Worm (Caenorhabditis elegans) whole organism, L2 larva: ENCODE results near the gene cyp-33C2.

Source experiments
- C34F6.9 ChIP-seq: fragments of 150-350 bp; optimal IDR thresholded peaks from 2 replicates; lab custom pipeline; 2014; ENCODE audit warnings: missing biosample characterization, missing genetic modification characterization
- F13H6.1 ChIP-seq: sonication (generic microtip); optimal IDR thresholded peaks from 2 replicates; lab custom pipeline; 2016; ENCODE audit warnings: missing genetic modification characterization, missing compliant biosample characterization
- R02D3.7 ChIP-seq: fragments of 150-350 bp; optimal IDR thresholded peaks from 2 replicates; lab custom pipeline; 2014; ENCODE audit warnings: missing biosample characterization, missing genetic modification characterization
- Y55F3AM.14 ChIP-seq: fragments of 200-800 bp; sonication (Bioruptor generic); optimal IDR thresholded peaks from 2 replicates; lab custom pipeline; 2018; ENCODE audit warnings: mild to moderate bottlenecking, missing genetic modification characterization, missing compliant biosample characterization
- ZK546.5 ChIP-seq: sonication (generic microtip); optimal IDR thresholded peaks from 2 replicates; lab custom pipeline; 2017; ENCODE audit warnings: missing biosample characterization, missing genetic modification characterization
- ama-1 ChIP-seq: fragments of 150-350 bp; optimal IDR thresholded peaks from 2 replicates; lab custom pipeline; 2018; ENCODE audit warnings: inconsistent platforms
- blmp-1 ChIP-seq: sonication (generic microtip); optimal IDR thresholded peaks from 2 replicates; lab custom pipeline; 2017; ENCODE audit warnings: missing genetic modification characterization, mild to moderate bottlenecking, missing compliant biosample characterization, antibody characterized with exemption, moderate library complexity; ENCODE audit not compliant: insufficient read depth
- ceh-16 ChIP-seq: fragments of 150-350 bp; optimal IDR thresholded peaks from 2 replicates; lab custom pipeline; 2014; ENCODE audit warnings: missing biosample characterization, missing genetic modification characterization
- crh-2 ChIP-seq: sonication (generic microtip); optimal IDR thresholded peaks from 2 replicates; lab custom pipeline; 2017; ENCODE audit warnings: missing biosample characterization, missing genetic modification characterization
- elt-1 ChIP-seq: fragments of 150-350 bp; optimal IDR thresholded peaks from 2 replicates; lab custom pipeline; 2014; ENCODE audit warnings: missing biosample characterization, missing genetic modification characterization
- elt-3 ChIP-seq: sonication (generic microtip); optimal IDR thresholded peaks from 2 replicates; lab custom pipeline; 2017; ENCODE audit warnings: missing biosample characterization, missing genetic modification characterization
- fos-1 ChIP-seq: fragments of 150-350 bp; optimal IDR thresholded peaks from 2 replicates; lab custom pipeline; 2014; ENCODE audit warnings: missing biosample characterization, missing genetic modification characterization
- gmeb-1 ChIP-seq: fragments of 150-350 bp; optimal IDR thresholded peaks from 2 replicates; lab custom pipeline; 2014; ENCODE audit warnings: missing biosample characterization, missing genetic modification characterization
- lin-11 ChIP-seq: fragments of 150-350 bp; sonication (generic microtip); optimal IDR thresholded peaks from 2 replicates; lab custom pipeline; 2014; ENCODE audit warnings: missing biosample characterization, missing genetic modification characterization, inconsistent platforms, mixed read lengths
- lin-13 ChIP-seq: fragments of 150-350 bp; optimal IDR thresholded peaks from 2 replicates; lab custom pipeline; 2014; ENCODE audit warnings: missing biosample characterization, missing genetic modification reagents, missing genetic modification characterization
- lin-39 ChIP-seq: fragments of 150-350 bp; optimal IDR thresholded peaks from 2 replicates; lab custom pipeline; 2014; ENCODE audit warnings: missing biosample characterization, missing genetic modification reagents, missing genetic modification characterization
- mbf-1 ChIP-seq: sonication (generic microtip); optimal IDR thresholded peaks from 2 replicates; lab custom pipeline; 2017; ENCODE audit warnings: missing biosample characterization, missing genetic modification characterization
- mdl-1 ChIP-seq, 2 experiments: fragments of 150-350 bp in 1 of 2; sonication (generic microtip) in 1 of 2; optimal IDR thresholded peaks; 2 replicates each; lab custom pipeline; 2017; ENCODE audit warnings: missing biosample characterization in 2 of 2, missing genetic modification characterization in 2 of 2
- nhr-11 ChIP-seq: fragments of 150-350 bp; optimal IDR thresholded peaks from 2 replicates; lab custom pipeline; 2014; ENCODE audit warnings: missing biosample characterization, missing genetic modification characterization
- nhr-12 ChIP-seq: fragments of 150-350 bp; optimal IDR thresholded peaks from 2 replicates; lab custom pipeline; 2014; ENCODE audit warnings: missing biosample characterization, missing genetic modification characterization
- nhr-129 ChIP-seq: fragments of 150-350 bp; optimal IDR thresholded peaks from 2 replicates; lab custom pipeline; 2014; ENCODE audit warnings: missing biosample characterization, missing genetic modification characterization
- nhr-21 ChIP-seq: fragments of 150-350 bp; optimal IDR thresholded peaks from 2 replicates; lab custom pipeline; 2014; ENCODE audit warnings: missing biosample characterization, missing genetic modification characterization
- nhr-237 ChIP-seq: fragments of 150-350 bp; optimal IDR thresholded peaks from 2 replicates; lab custom pipeline; 2014; ENCODE audit warnings: missing biosample characterization, missing genetic modification characterization
- nhr-6 ChIP-seq: fragments of 150-350 bp; optimal IDR thresholded peaks from 2 replicates; lab custom pipeline; 2014; ENCODE audit warnings: missing biosample characterization, missing genetic modification characterization
- nhr-77 ChIP-seq: fragments of 150-350 bp; optimal IDR thresholded peaks from 2 replicates; lab custom pipeline; 2014; ENCODE audit warnings: missing biosample characterization, missing genetic modification characterization
- peb-1 ChIP-seq: fragments of 150-350 bp; optimal IDR thresholded peaks from 2 replicates; lab custom pipeline; 2014; ENCODE audit warnings: missing biosample characterization, missing genetic modification characterization
- sem-4 ChIP-seq: fragments of 150-350 bp; optimal IDR thresholded peaks from 2 replicates; lab custom pipeline; 2014; ENCODE audit warnings: missing biosample characterization, missing genetic modification reagents, missing genetic modification characterization
- skn-1 ChIP-seq: sonication (generic microtip); optimal IDR thresholded peaks from 2 replicates; lab custom pipeline; 2017; ENCODE audit warnings: missing biosample characterization, missing genetic modification characterization
- sma-9 ChIP-seq, 2 experiments: fragments of 150-350 bp in 1 of 2; sonication (generic microtip) in 1 of 2; optimal IDR thresholded peaks; 2 replicates each; lab custom pipeline; 2014 to 2016; ENCODE audit warnings: missing genetic modification characterization in 2 of 2, mild to moderate bottlenecking in 1 of 2, missing biosample characterization in 1 of 2, missing compliant biosample characterization in 1 of 2, missing genetic modification reagents in 1 of 2, moderate library complexity in 1 of 2
- snpc-4 ChIP-seq: fragments of 150-350 bp; optimal IDR thresholded peaks from 2 replicates; lab custom pipeline; 2014; ENCODE audit warnings: missing biosample characterization, missing genetic modification characterization
- unc-55 ChIP-seq: fragments of 150-350 bp; sonication (generic microtip); optimal IDR thresholded peaks from 3 replicates; lab custom pipeline; 2014; ENCODE audit warnings: missing biosample characterization, missing genetic modification reagents, missing genetic modification characterization
- zag-1 ChIP-seq: fragments of 150-350 bp; optimal IDR thresholded peaks from 2 replicates; lab custom pipeline; 2014; ENCODE audit warnings: missing biosample characterization, missing genetic modification characterization
- ztf-1 ChIP-seq: fragments of 200-800 bp; sonication (Bioruptor generic); conservative IDR thresholded peaks from 2 replicates; pipeline ENCODE4 v1.3.6; 2022; ENCODE audit warnings: missing genetic modification characterization, missing compliant biosample characterization
- ztf-11 ChIP-seq: sonication (generic microtip); optimal IDR thresholded peaks from 2 replicates; lab custom pipeline; 2017; ENCODE audit warnings: missing biosample characterization, missing genetic modification characterization

Gene cyp-33C2

DNA sequence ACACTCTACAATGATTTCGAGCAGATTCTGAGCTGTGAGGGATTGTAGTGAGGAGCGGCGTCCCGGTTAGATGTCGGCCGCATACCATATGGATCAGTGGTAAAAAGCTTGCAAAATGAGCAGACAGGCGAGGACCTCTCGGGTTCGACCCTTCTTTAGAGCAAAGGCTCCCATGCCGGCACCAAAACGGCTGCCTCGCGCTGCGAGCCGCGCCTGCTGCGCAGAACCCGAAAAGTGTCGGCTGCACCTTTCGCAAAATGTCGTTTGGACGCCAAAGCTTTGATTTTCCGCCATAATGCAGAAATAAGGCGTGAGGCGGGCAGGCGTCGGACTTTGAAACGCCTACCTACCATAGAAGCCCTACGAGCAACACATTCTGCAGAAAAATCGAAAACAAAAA is 7.1 kb downstream of the cyp-33C2 start:
- TF ChIP-seq Y55F3AM.14 (GFP tag; lab: Kevin White, UChicago) (no peak), zag-1 (tag; lab: Kevin White, UChicago) (no peak), ama-1 (lab: Kevin White, UChicago) (no peak), peb-1 (tag; lab: Kevin White, UChicago) (no peak), blmp-1 (tag; lab: Kevin White, UChicago) (no peak)

DNA sequence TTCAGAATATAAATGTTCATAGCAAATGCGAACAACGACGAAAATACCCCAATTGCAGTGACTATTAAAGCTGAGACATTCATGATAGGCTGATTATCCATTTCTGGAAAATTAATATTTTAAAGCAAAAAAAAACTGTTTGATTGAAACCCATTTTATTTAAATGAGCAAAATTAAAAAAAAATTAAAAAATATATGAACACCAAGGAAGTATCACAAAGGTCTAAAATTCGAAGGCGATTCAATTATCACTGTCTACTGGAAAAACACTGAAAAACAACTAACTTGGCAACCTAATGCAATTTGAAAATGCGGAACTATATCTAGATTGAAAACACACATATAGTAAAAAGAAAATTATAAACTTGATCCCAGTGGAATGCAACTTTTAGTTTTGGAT is 7.8 kb downstream of the cyp-33C2 start, which contains the start of gene srbc-42:
TSS of gene srbc-42 (minus strand) at position 101 of the 400 bp plus-strand sequence.
- TF ChIP-seq ceh-16 (tag; lab: Kevin White, UChicago) (no peak), nhr-6 (no peak), sem-4 (no peak), nhr-12 (tag; lab: Kevin White, UChicago) (no peak), mbf-1 (tag; lab: Kevin White, UChicago) (no peak), nhr-11 (tag; lab: Kevin White, UChicago) (no peak), ZK546.5 (no peak), skn-1 (tag; lab: Kevin White, UChicago) (no peak), C34F6.9 (tag; lab: Kevin White, UChicago) (no peak)

DNA sequence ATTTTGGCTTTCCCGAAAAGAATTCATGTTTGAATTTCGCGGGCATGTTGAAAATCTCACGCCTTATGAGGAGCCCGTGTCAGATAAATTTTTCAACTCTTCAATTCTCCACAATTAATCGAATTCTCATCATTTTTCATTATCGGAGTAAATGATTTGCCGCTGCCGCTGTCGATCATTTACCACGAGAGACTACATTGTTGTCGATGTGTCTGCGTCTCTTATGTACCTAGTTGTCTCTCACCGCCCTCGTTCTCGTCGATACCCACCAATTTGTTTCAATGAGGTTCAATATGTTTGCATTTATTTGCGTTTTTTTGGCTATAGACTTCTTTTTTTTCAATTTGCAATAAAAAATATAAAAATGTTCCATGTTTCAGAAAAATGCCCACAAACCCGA is 8.8 kb downstream of the cyp-33C2 start, which contains the start of gene nhr-13:
TSS of gene nhr-13 (plus strand) at position 369 of the 400 bp plus-strand sequence.
- TF ChIP-seq nhr-237 (tag; lab: Kevin White, UChicago) (no peak), nhr-129 (tag; lab: Kevin White, UChicago) (no peak), sma-9 (GFP tag; optimal IDR thresholded peaks at IDR 0.05; lab: Kevin White, UChicago) (peak; percentile 32), sma-9 (tag; optimal IDR thresholded peaks at IDR 0.05; lab: Kevin White, UChicago) (no peak), zag-1 (tag; lab: Kevin White, UChicago) (no peak), fos-1 (tag; lab: Kevin White, UChicago) (peak; percentile 15), crh-2 (peak; percentile 13), gmeb-1 (tag; lab: Kevin White, UChicago) (peak; percentile 43)

ce11 chrV:2199594-2199993 is 16.3 kb downstream of the cyp-33C2 start:
- TF ChIP-seq elt-3 (no peak), ztf-1 (no peak), sma-9 (GFP tag; optimal IDR thresholded peaks at IDR 0.05; lab: Kevin White, UChicago) (no peak), sma-9 (tag; optimal IDR thresholded peaks at IDR 0.05; lab: Kevin White, UChicago) (no peak), nhr-12 (tag; lab: Kevin White, UChicago) (no peak), elt-1 (tag; lab: Kevin White, UChicago) (no peak), lin-13 (GFP tag; lab: Kevin White, UChicago) (no peak), mdl-1 (tag; optimal IDR thresholded peaks at IDR 0.05; lab: Kevin White, UChicago) (no peak), lin-11 (tag; lab: Kevin White, UChicago) (no peak), ama-1 (lab: Kevin White, UChicago) (no peak), nhr-21 (tag; lab: Kevin White, UChicago) (no peak), ztf-11 (no peak), lin-39 (no peak), skn-1 (tag; lab: Kevin White, UChicago) (no peak), R02D3.7 (no peak), zag-1 (tag; lab: Kevin White, UChicago) (no peak), gmeb-1 (tag; lab: Kevin White, UChicago) (no peak), crh-2 (no peak), nhr-6 (no peak), nhr-77 (tag; lab: Kevin White, UChicago) (no peak)
- TF ChIP-seq, all 48 proteins: peak for 0

ce11 chrV:2200402-2200801 is 17.1 kb downstream of the cyp-33C2 start:
- TF ChIP-seq unc-55 (GFP tag; lab: Kevin White, UChicago) (no peak), elt-1 (tag; lab: Kevin White, UChicago) (no peak), F13H6.1 (no peak), ama-1 (lab: Kevin White, UChicago) (no peak), sma-9 (GFP tag; optimal IDR thresholded peaks at IDR 0.05; lab: Kevin White, UChicago) (no peak), sma-9 (tag; optimal IDR thresholded peaks at IDR 0.05; lab: Kevin White, UChicago) (no peak), fos-1 (tag; lab: Kevin White, UChicago) (no peak), snpc-4 (tag; lab: Kevin White, UChicago) (no peak)
